Worm (Caenorhabditis elegans): ENCODE results near the gene cng-2.

ce11 chrIV:2052337-2052736, 15.3 kb downstream of the cng-2 start:
- TF ChIP-seq W03F9.2 (tag; optimal IDR thresholded peaks at IDR 0.05) (no peak), him-1 (tag; optimal IDR thresholded peaks at IDR 0.05) (peak; percentile 33)
